Fruit fly (Drosophila melanogaster): ENCODE results near the gene CG6664.

The CG6664 gene

DNA sequence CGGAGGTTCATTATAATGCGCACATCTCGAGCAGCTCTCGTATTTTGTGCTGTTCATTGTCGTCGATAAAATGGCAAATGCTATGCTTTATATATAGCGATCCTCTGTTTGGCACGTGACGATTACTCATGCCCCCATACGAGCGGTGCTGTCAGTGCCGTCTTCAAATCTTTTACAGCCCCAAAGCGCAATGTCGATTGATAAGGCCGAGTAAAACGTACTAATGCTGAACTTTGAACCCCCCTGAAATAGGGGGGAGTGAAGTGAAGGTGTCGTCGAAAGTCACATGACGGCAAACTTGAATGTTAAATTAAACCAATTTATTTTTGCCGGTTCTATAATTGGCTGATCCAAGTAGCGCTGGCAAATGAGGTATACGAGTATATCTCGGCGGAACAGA, 15.7 kb downstream of the CG6664 start:
- TF ChIP-seq nom (GFP tag; optimal IDR thresholded peaks at IDR 0.05) (peak; percentile 72), chinmo (GFP tag; IDR thresholded peaks at IDR 0.05; ENCODE audit: partially characterized antibody) (0 out of 4 replicates have a peak, but pooled peaks have one; percentile 44), sens (GFP tag) (peak; percentile 45), eve (GFP tag; optimal IDR thresholded peaks at IDR 0.05) (no peak), CG10431 (GFP tag; optimal IDR thresholded peaks at IDR 0.05) (no peak), ftz-f1 (GFP tag; optimal IDR thresholded peaks at IDR 0.05) (peak; percentile 0), Hr78 (GFP tag; optimal IDR thresholded peaks at IDR 0.05) (peak in 1 of 2 experiments; percentile 64), Med (GFP tag) (peak; percentile 54), BtbVII (GFP tag; optimal IDR thresholded peaks at IDR 0.05) (no peak), cwo (GFP tag; optimal IDR thresholded peaks at IDR 0.05) (peak; percentile 92), CG32532 (GFP tag; IDR thresholded peaks at IDR 0.05) (peak; percentile 49; the same call in 1 of the 2 replicates), repo (GFP tag; optimal IDR thresholded peaks at IDR 0.05) (no peak), CG6689 (GFP tag; IDR thresholded peaks at IDR 0.05) (no peak), sug (tag; optimal IDR thresholded peaks at IDR 0.05) (peak; percentile 79), mirr (GFP tag; optimal IDR thresholded peaks at IDR 0.05) (peak; percentile 39), btn (GFP tag; optimal IDR thresholded peaks at IDR 0.05) (no peak)

DNA sequence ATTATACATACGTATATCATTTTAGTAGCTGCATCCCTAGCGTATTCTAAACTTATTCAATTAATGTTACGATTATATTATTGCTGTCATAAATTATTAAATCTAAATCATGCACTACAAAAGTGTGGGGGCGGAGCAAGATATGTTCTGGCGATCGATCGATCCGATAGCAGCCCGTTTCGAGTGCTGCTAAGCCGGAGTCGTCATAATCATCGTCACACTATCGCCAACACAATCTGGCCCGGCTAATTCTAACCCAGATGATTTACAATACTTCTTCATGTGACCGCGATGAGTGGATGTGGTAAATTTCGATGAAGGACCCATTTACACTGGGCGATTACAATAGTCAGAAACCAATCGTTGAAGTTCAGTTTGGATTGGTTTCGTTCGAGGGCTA, 21.2 kb downstream of the CG6664 start:
- TF ChIP-seq CG42726 (GFP tag; IDR thresholded peaks at IDR 0.05; ENCODE audit: partially characterized antibody) = no peak
- peak; percentile 94 for TF ChIP-seq exex (tag; optimal IDR thresholded peaks at IDR 0.05)
- TF ChIP-seq salm (tag; optimal IDR thresholded peaks at IDR 0.05) = peak; percentile 9
- peak; percentile 95 for TF ChIP-seq Vsx1 (GFP tag; optimal IDR thresholded peaks at IDR 0.05)
- TF ChIP-seq gem (tag; optimal IDR thresholded peaks at IDR 0.05) = no peak
- TF ChIP-seq fd96Cb (tag; optimal IDR thresholded peaks at IDR 0.05) = no peak
- TF ChIP-seq trem (tag; optimal IDR thresholded peaks at IDR 0.05) = no peak
- no peak for TF ChIP-seq Lpt (GFP tag; optimal IDR thresholded peaks at IDR 0.05)
- no peak for TF ChIP-seq Max (GFP tag; optimal IDR thresholded peaks at IDR 0.05)
- peak; percentile 15 for TF ChIP-seq cwo (GFP tag; optimal IDR thresholded peaks at IDR 0.05)
- TF ChIP-seq CG31224 (GFP tag; IDR thresholded peaks at IDR 0.05) = no peak
- peak; percentile 21 for TF ChIP-seq gro (GFP tag; optimal IDR thresholded peaks at IDR 0.05)
- peak; percentile 14; the same call in 1 of the 2 replicates for TF ChIP-seq sens-2 (GFP tag; IDR thresholded peaks at IDR 0.05)
- peak; percentile 91 for TF ChIP-seq grn (GFP tag; optimal IDR thresholded peaks at IDR 0.05)
- peak; percentile 22; the same call in 1 of the 3 replicates for TF ChIP-seq vnd (GFP tag; IDR thresholded peaks at IDR 0.05; ENCODE audit: partially characterized antibody)
- TF ChIP-seq fd3F (GFP tag; optimal IDR thresholded peaks at IDR 0.05) = no peak
- no peak for TF ChIP-seq CG15011 (GFP tag; optimal IDR thresholded peaks at IDR 0.05)
- peak; percentile 57 for TF ChIP-seq CG34376 (GFP tag; optimal IDR thresholded peaks at IDR 0.05)
- peak; percentile 72 for TF ChIP-seq sug (tag; optimal IDR thresholded peaks at IDR 0.05)

DNA sequence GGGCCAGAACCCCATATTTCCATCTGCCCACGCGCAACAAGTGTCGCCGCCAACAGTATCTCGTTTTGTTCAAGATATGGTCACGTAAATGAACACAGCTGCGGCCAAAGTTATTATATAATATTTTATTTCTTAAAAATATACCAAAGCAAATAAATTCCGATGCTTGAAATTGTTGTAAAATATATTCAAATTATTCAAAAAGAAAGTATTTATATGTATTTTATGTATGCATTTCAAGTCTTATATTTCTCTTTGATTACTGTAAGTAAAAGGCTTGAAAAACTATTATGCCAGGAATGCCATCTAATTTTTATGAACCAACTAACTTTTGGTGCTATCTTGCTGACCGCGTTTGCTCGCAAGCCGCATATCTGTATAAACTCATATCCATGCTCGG, 26.8 kb downstream of the CG6664 start:
- no peak for TF ChIP-seq CG10565 (GFP tag; optimal IDR thresholded peaks at IDR 0.05)
- no peak for TF ChIP-seq Side (GFP tag; optimal IDR thresholded peaks at IDR 0.05)
- TF ChIP-seq ssp (GFP tag; IDR thresholded peaks at IDR 0.05) = no peak
- TF ChIP-seq grau (tag; optimal IDR thresholded peaks at IDR 0.05) = peak; percentile 66
- TF ChIP-seq CG10274 (GFP tag; optimal IDR thresholded peaks at IDR 0.05) = no peak
- no peak for TF ChIP-seq tgo (GFP tag; IDR thresholded peaks at IDR 0.05)
- no peak for TF ChIP-seq H2.0 (GFP tag; IDR thresholded peaks at IDR 0.05)
- no peak for TF ChIP-seq CG10267 (tag; optimal IDR thresholded peaks at IDR 0.05)
- peak; percentile 25 for TF ChIP-seq org-1 (GFP tag; optimal IDR thresholded peaks at IDR 0.05)
- TF ChIP-seq pzg (GFP tag; optimal IDR thresholded peaks at IDR 0.05) = no peak
- TF ChIP-seq unpg (GFP tag; optimal IDR thresholded peaks at IDR 0.05) = peak; percentile 42
- no peak for TF ChIP-seq CG6854 (GFP tag; optimal IDR thresholded peaks at IDR 0.05)
- TF ChIP-seq chinmo (GFP tag; IDR thresholded peaks at IDR 0.05; ENCODE audit: partially characterized antibody) = no peak
- TF ChIP-seq CG12219 (GFP tag; optimal IDR thresholded peaks at IDR 0.05) = peak; percentile 28
- no peak for TF ChIP-seq CG11247 (GFP tag; IDR thresholded peaks at IDR 0.05)
- peak; percentile 11 for TF ChIP-seq grn (GFP tag; optimal IDR thresholded peaks at IDR 0.05)
- no peak for TF ChIP-seq CG7963 (GFP tag; IDR thresholded peaks at IDR 0.05; ENCODE audit: partially characterized antibody)
- TF ChIP-seq Optix (GFP tag; IDR thresholded peaks at IDR 0.05) = no peak
